Worm (Caenorhabditis elegans) whole organism, early embryonic: ENCODE data around the gene mfsd-8.

Experiments
- B0310.2 ChIP-seq: sonication (generic microtip); optimal IDR thresholded peaks from 2 replicates; lab custom pipeline; 2016; ENCODE audit warnings: mild to moderate bottlenecking, missing genetic modification characterization, missing compliant biosample characterization
- F13C5.2 ChIP-seq: sonication (generic microtip); optimal IDR thresholded peaks from 2 replicates; lab custom pipeline; 2017; ENCODE audit warnings: mild to moderate bottlenecking, missing genetic modification characterization, inconsistent platforms, missing compliant biosample characterization
- aly-1 ChIP-seq: sonication (generic microtip); optimal IDR thresholded peaks from 2 replicates; lab custom pipeline; 2016; ENCODE audit warnings: missing genetic modification characterization, missing compliant biosample characterization
- ama-1 ChIP-seq: fragments of 150-350 bp; optimal IDR thresholded peaks from 2 replicates; lab custom pipeline; 2014
- ceh-13 ChIP-seq: fragments of 200-800 bp; sonication (Bioruptor generic); optimal IDR thresholded peaks from 2 replicates; lab custom pipeline; 2018; ENCODE audit warnings: mild to moderate bottlenecking, missing genetic modification characterization, missing compliant biosample characterization
- ceh-36 ChIP-seq: sonication (generic microtip); optimal IDR thresholded peaks from 2 replicates; lab custom pipeline; 2016; ENCODE audit warnings: missing genetic modification characterization, inconsistent platforms, missing compliant biosample characterization
- ets-7 ChIP-seq: sonication (generic microtip); optimal IDR thresholded peaks from 2 replicates; lab custom pipeline; 2016; ENCODE audit warnings: missing genotype, missing genetic modification characterization, missing compliant biosample characterization
- flt-1 ChIP-seq: fragments of 200-800 bp; sonication (Bioruptor generic); IDR thresholded peaks from 2 replicates; pipeline ENCODE4 v1.3.6; 2022; ENCODE audit warnings: missing genetic modification characterization, missing compliant biosample characterization
- hmbx-1 ChIP-seq: sonication (generic microtip); optimal IDR thresholded peaks from 2 replicates; lab custom pipeline; 2016; ENCODE audit warnings: mild to moderate bottlenecking, missing genetic modification characterization, missing compliant biosample characterization
- hmg-4 ChIP-seq: fragments of 200-800 bp; sonication (Bioruptor generic); optimal IDR thresholded peaks from 2 replicates; lab custom pipeline; 2018; ENCODE audit warnings: mild to moderate bottlenecking, missing genetic modification characterization, missing compliant biosample characterization
- hnd-1 ChIP-seq: sonication (generic microtip); optimal IDR thresholded peaks from 2 replicates; lab custom pipeline; 2016; ENCODE audit warnings: missing genetic modification characterization, missing compliant biosample characterization
- pes-1 ChIP-seq: fragments of 200-800 bp; sonication (Bioruptor generic); IDR thresholded peaks from 2 replicates; pipeline ENCODE4 v1.3.6; 2022; ENCODE audit warnings: missing genetic modification reagents, missing genetic modification characterization, missing compliant biosample characterization
- scrt-1 ChIP-seq: fragments of 200-800 bp; sonication (Bioruptor generic); IDR thresholded peaks from 2 replicates; pipeline ENCODE4 v1.3.6; 2022; ENCODE audit warnings: missing genetic modification characterization, missing compliant biosample characterization
- sea-1 ChIP-seq: fragments of 200-800 bp; sonication (Bioruptor generic); conservative IDR thresholded peaks from 2 replicates; pipeline ENCODE4 v1.3.6; 2022; ENCODE audit warnings: missing genetic modification characterization, missing compliant biosample characterization
- tbx-11 ChIP-seq: fragments of 200-800 bp; sonication (Bioruptor generic); IDR thresholded peaks from 2 replicates; pipeline ENCODE4 v1.3.6; 2022; ENCODE audit warnings: missing genetic modification characterization, missing compliant biosample characterization
- tbx-37 ChIP-seq: fragments of 200-800 bp; sonication (Bioruptor generic); conservative IDR thresholded peaks from 2 replicates; pipeline ENCODE4 v1.3.6; 2022; ENCODE audit warnings: missing genetic modification reagents, missing genetic modification characterization, missing compliant biosample characterization
- tra-4 ChIP-seq: sonication (generic microtip); optimal IDR thresholded peaks from 2 replicates; lab custom pipeline; 2017; ENCODE audit warnings: missing genetic modification characterization, missing compliant biosample characterization

Gene mfsd-8

DNA sequence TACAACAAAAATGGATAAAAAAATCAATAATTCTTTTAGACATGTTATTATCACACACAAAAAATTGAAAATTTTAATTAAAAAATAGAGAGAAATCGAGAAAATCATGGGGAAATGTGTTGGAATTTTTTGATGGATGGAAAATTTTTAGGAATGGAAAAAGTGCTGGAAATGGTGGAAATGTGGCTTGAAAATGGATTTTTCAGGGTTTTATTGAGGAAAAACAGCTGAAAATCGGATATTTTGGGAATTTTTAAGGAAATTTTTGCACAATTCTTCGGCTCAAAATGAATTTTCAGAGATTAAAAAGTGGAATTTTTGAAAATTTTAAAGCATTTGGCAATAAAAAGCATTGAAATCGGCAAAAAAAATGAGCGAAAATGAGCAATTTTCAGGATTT, 35.8 kb downstream of the mfsd-8 start:
- no peak for TF ChIP-seq scrt-1 (GFP tag; lab: Robert Waterston, UW)
- TF ChIP-seq F13C5.2 (tag; lab: Kevin White, UChicago) = no peak
- TF ChIP-seq tra-4 (tag; lab: Kevin White, UChicago) = no peak
- TF ChIP-seq tbx-11 (GFP tag; lab: Robert Waterston, UW) = no peak
- TF ChIP-seq ceh-13 (GFP tag; lab: Kevin White, UChicago) = no peak
- no peak for TF ChIP-seq ama-1 (lab: Kevin White, UChicago)

DNA sequence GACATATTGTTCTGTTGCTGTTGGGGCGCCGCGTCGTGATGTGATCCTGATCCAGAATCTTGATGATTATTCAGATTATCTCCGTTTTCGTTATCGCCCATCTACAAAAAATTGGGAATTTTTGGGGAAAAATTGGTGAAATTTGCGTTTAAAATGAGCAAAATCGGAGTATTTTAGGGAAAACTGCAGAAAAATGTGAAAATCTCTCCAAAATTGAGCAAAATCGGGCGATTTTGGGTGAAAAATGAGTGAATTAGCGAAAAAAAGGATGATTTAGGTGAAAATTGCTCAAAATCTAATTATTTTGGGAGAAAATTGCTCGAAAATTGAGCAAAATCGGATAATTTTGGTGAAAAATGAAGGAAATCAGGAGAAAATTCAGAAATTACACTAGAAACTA, 39.0 kb downstream of the mfsd-8 start, which contains the start of gene Y53G8AR.9:
TSS of gene Y53G8AR.9 (minus strand) at position 101 of the 400 bp plus-strand sequence.
- TF ChIP-seq tbx-11 (GFP tag; lab: Robert Waterston, UW) (no peak), ama-1 (lab: Kevin White, UChicago) (no peak), aly-1 (tag; lab: Kevin White, UChicago) (no peak), tbx-37 (GFP tag; lab: Robert Waterston, UW) (no peak), B0310.2 (tag; lab: Kevin White, UChicago) (no peak), flt-1 (GFP tag; lab: Robert Waterston, UW) (no peak), pes-1 (GFP tag; lab: Robert Waterston, UW) (no peak), tra-4 (tag; lab: Kevin White, UChicago) (no peak), ceh-36 (tag; lab: Kevin White, UChicago) (no peak), sea-1 (GFP tag; lab: Robert Waterston, UW) (no peak), ceh-13 (GFP tag; lab: Kevin White, UChicago) (no peak), ets-7 (tag; lab: Kevin White, UChicago) (no peak), hmbx-1 (tag; lab: Kevin White, UChicago) (no peak), scrt-1 (GFP tag; lab: Robert Waterston, UW) (no peak), hmg-4 (no peak), hnd-1 (no peak), F13C5.2 (tag; lab: Kevin White, UChicago) (no peak)

DNA sequence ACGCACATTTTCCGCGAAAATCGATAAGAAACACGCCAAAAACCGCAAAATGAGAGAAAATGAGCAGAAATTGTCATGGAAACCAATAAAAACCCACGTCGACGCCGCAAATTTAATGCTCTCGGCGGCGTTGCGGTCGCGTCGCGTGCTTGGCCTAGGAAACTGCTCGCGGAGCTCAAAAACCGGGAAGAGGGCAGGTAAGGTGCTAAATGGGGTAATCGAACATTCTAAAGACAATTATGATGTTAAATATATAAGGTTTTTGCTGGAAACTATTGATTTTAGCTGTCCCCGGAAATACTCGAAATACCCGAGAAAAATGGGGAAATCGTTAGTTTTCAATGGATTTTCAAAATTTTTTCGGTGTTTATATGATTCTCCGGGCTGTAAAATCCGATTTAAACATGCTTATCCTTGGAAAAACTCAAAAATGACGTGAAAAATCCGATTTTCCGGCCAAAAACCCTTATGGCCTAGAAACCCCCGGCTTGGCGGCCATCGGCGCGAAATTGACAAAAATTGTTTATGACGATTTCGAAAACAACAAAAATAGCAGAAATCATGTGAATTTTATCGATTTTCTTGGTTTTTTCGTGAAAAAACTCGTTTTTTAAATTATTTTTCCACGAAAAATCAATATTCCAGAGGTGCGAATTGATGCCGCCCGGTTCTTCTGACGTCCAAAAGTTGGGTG, 40.4 kb downstream of the mfsd-8 start, which contains the start of gene phf-15:
TSS of gene phf-15 (plus strand) at position 537 of the 694 bp plus-strand sequence.
- TF ChIP-seq F13C5.2 (tag; lab: Kevin White, UChicago) = no peak
- TF ChIP-seq tbx-37 (GFP tag; lab: Robert Waterston, UW) = no peak
- no peak for TF ChIP-seq flt-1 (GFP tag; lab: Robert Waterston, UW)
- TF ChIP-seq ceh-13 (GFP tag; lab: Kevin White, UChicago) = no peak
- TF ChIP-seq hmbx-1 (tag; lab: Kevin White, UChicago) = no peak
- no peak for TF ChIP-seq pes-1 (GFP tag; lab: Robert Waterston, UW)
- TF ChIP-seq ceh-36 (tag; lab: Kevin White, UChicago) = no peak
- TF ChIP-seq hmg-4 = no peak
- TF ChIP-seq aly-1 (tag; lab: Kevin White, UChicago) = no peak
- no peak for TF ChIP-seq ets-7 (tag; lab: Kevin White, UChicago)
- TF ChIP-seq tra-4 (tag; lab: Kevin White, UChicago) = no peak
- no peak for TF ChIP-seq scrt-1 (GFP tag; lab: Robert Waterston, UW)
- no peak for TF ChIP-seq B0310.2 (tag; lab: Kevin White, UChicago)
- no peak for TF ChIP-seq tbx-11 (GFP tag; lab: Robert Waterston, UW)
- no peak for TF ChIP-seq hnd-1

DNA sequence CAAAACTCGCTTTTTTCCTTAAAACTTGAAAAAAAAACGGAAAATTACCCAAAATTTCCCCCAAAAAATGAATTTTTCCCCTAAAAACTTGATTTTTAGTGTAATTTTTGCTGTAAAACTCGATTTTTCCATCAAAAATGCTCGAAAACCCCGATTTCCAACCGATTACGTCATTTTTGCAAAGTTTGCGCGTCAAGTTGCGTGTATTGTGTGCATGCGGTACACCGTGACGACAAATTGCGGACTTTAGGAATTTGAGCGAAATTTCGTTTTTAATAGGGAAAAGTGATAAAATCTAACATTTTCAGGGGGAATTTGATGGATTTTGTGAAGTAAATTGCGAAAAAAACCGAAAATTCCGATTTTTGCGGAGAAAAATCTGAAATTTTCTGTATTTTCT, 41.8 kb downstream of the mfsd-8 start:
- TF ChIP-seq tra-4 (tag; lab: Kevin White, UChicago) = no peak
- TF ChIP-seq sea-1 (GFP tag; lab: Robert Waterston, UW) = no peak
- no peak for TF ChIP-seq pes-1 (GFP tag; lab: Robert Waterston, UW)
- TF ChIP-seq F13C5.2 (tag; lab: Kevin White, UChicago) = no peak
- no peak for TF ChIP-seq hmg-4
- no peak for TF ChIP-seq B0310.2 (tag; lab: Kevin White, UChicago)
- TF ChIP-seq flt-1 (GFP tag; lab: Robert Waterston, UW) = no peak
- TF ChIP-seq hnd-1 = no peak
- TF ChIP-seq ceh-36 (tag; lab: Kevin White, UChicago) = no peak
- TF ChIP-seq ceh-13 (GFP tag; lab: Kevin White, UChicago) = no peak
- TF ChIP-seq tbx-11 (GFP tag; lab: Robert Waterston, UW) = no peak
- no peak for TF ChIP-seq hmbx-1 (tag; lab: Kevin White, UChicago)
- no peak for TF ChIP-seq ama-1 (lab: Kevin White, UChicago)
- TF ChIP-seq aly-1 (tag; lab: Kevin White, UChicago) = no peak
- no peak for TF ChIP-seq ets-7 (tag; lab: Kevin White, UChicago)
- TF ChIP-seq scrt-1 (GFP tag; lab: Robert Waterston, UW) = no peak

DNA sequence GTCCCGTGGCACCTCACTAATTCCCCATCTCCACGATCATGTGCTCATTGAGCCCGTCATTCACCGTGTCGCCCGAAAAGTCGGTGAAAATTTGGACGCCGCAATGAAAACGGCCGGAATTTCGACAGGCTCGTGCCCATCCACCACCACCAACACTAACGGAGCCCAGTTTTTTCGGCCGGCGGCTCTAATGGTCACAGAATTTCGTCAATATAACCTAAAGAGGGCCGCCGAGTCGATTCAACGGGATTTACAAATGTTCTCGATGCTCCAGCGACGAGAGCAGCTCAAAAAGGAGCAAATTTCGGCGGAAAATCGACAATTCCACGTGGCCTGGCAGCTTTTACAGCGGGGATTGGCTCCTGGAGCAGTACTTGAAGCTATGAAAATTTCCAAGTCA, 47.4 kb downstream of the mfsd-8 start:
- TF ChIP-seq pes-1 (GFP tag; lab: Robert Waterston, UW) (no peak), sea-1 (GFP tag; lab: Robert Waterston, UW) (no peak), hmbx-1 (tag; lab: Kevin White, UChicago) (no peak), F13C5.2 (tag; lab: Kevin White, UChicago) (no peak), B0310.2 (tag; lab: Kevin White, UChicago) (no peak), ets-7 (tag; lab: Kevin White, UChicago) (no peak), tbx-37 (GFP tag; lab: Robert Waterston, UW) (no peak), hmg-4 (no peak), ceh-36 (tag; lab: Kevin White, UChicago) (no peak), hnd-1 (no peak), tbx-11 (GFP tag; lab: Robert Waterston, UW) (no peak), tra-4 (tag; lab: Kevin White, UChicago) (no peak), flt-1 (GFP tag; lab: Robert Waterston, UW) (no peak), ama-1 (lab: Kevin White, UChicago) (no peak), ceh-13 (GFP tag; lab: Kevin White, UChicago) (no peak), aly-1 (tag; lab: Kevin White, UChicago) (no peak)

DNA sequence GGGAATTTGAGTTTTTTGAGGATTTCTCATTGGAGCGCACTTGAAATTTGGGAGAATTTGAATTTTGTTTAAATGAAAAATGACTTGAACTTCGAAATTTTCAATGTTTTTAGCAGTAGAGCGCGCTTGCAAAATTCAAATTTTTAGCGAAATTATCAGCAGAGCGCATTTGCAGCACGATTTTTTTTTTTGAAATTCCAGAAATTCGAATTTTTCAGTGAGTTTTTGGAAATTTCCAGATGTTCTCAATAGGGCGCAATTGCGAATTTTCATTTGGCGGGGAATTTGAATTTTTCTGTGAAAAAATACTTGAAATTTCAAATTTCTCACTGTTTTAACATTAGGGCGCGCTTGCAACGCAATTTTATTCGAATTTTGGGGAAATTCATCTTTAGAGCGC, 49.7 kb downstream of the mfsd-8 start:
- TF ChIP-seq hnd-1 (no peak), tbx-11 (GFP tag; lab: Robert Waterston, UW) (no peak), ama-1 (lab: Kevin White, UChicago) (no peak), tbx-37 (GFP tag; lab: Robert Waterston, UW) (no peak), flt-1 (GFP tag; lab: Robert Waterston, UW) (no peak), tra-4 (tag; lab: Kevin White, UChicago) (no peak), scrt-1 (GFP tag; lab: Robert Waterston, UW) (no peak), ceh-36 (tag; lab: Kevin White, UChicago) (no peak), ceh-13 (GFP tag; lab: Kevin White, UChicago) (no peak), pes-1 (GFP tag; lab: Robert Waterston, UW) (no peak), hmg-4 (no peak)
